Worm (Caenorhabditis elegans) whole organism, L2 larva: ENCODE measurements around the gene pes-8.

ENCODE experiments used
- C34F6.9 ChIP-seq: fragments of 150-350 bp; optimal IDR thresholded peaks from 2 replicates; lab custom pipeline; 2014; ENCODE audit warnings: missing biosample characterization, missing genetic modification characterization
- F13H6.1 ChIP-seq: sonication (generic microtip); optimal IDR thresholded peaks from 2 replicates; lab custom pipeline; 2016; ENCODE audit warnings: missing genetic modification characterization, missing compliant biosample characterization
- R02D3.7 ChIP-seq: fragments of 150-350 bp; optimal IDR thresholded peaks from 2 replicates; lab custom pipeline; 2014; ENCODE audit warnings: missing biosample characterization, missing genetic modification characterization
- Y55F3AM.14 ChIP-seq: fragments of 200-800 bp; sonication (Bioruptor generic); optimal IDR thresholded peaks from 2 replicates; lab custom pipeline; 2018; ENCODE audit warnings: mild to moderate bottlenecking, missing genetic modification characterization, missing compliant biosample characterization
- ZK546.5 ChIP-seq: sonication (generic microtip); optimal IDR thresholded peaks from 2 replicates; lab custom pipeline; 2017; ENCODE audit warnings: missing biosample characterization, missing genetic modification characterization
- alr-1 ChIP-seq: fragments of 150-350 bp; optimal IDR thresholded peaks from 2 replicates; lab custom pipeline; 2014; ENCODE audit warnings: missing biosample characterization, missing genetic modification characterization
- ama-1 ChIP-seq: fragments of 150-350 bp; optimal IDR thresholded peaks from 2 replicates; lab custom pipeline; 2018; ENCODE audit warnings: inconsistent platforms
- blmp-1 ChIP-seq: sonication (generic microtip); optimal IDR thresholded peaks from 2 replicates; lab custom pipeline; 2017; ENCODE audit warnings: missing genetic modification characterization, mild to moderate bottlenecking, missing compliant biosample characterization, antibody characterized with exemption, moderate library complexity; ENCODE audit not compliant: insufficient read depth
- crh-2 ChIP-seq: sonication (generic microtip); optimal IDR thresholded peaks from 2 replicates; lab custom pipeline; 2017; ENCODE audit warnings: missing biosample characterization, missing genetic modification characterization
- egl-27 ChIP-seq: sonication (generic microtip); optimal IDR thresholded peaks from 3 replicates; lab custom pipeline; 2017; ENCODE audit warnings: missing biosample characterization, missing genetic modification reagents, missing genetic modification characterization
- elt-1 ChIP-seq: fragments of 150-350 bp; optimal IDR thresholded peaks from 2 replicates; lab custom pipeline; 2014; ENCODE audit warnings: missing biosample characterization, missing genetic modification characterization
- elt-3 ChIP-seq: sonication (generic microtip); optimal IDR thresholded peaks from 2 replicates; lab custom pipeline; 2017; ENCODE audit warnings: missing biosample characterization, missing genetic modification characterization
- fos-1 ChIP-seq: fragments of 150-350 bp; optimal IDR thresholded peaks from 2 replicates; lab custom pipeline; 2014; ENCODE audit warnings: missing biosample characterization, missing genetic modification characterization
- gmeb-1 ChIP-seq: fragments of 150-350 bp; optimal IDR thresholded peaks from 2 replicates; lab custom pipeline; 2014; ENCODE audit warnings: missing biosample characterization, missing genetic modification characterization
- lin-11 ChIP-seq: fragments of 150-350 bp; sonication (generic microtip); optimal IDR thresholded peaks from 2 replicates; lab custom pipeline; 2014; ENCODE audit warnings: missing biosample characterization, missing genetic modification characterization, inconsistent platforms, mixed read lengths
- lin-13 ChIP-seq: fragments of 150-350 bp; optimal IDR thresholded peaks from 2 replicates; lab custom pipeline; 2014; ENCODE audit warnings: missing biosample characterization, missing genetic modification reagents, missing genetic modification characterization
- lsy-2 ChIP-seq, 2 experiments: fragments of 150-350 bp in 1 of 2; sonication (generic microtip) in 1 of 2; optimal IDR thresholded peaks; 2 replicates each; lab custom pipeline; 2014 to 2017; ENCODE audit warnings: missing biosample characterization in 2 of 2, missing genetic modification characterization in 2 of 2
- mdl-1 ChIP-seq, 2 experiments: fragments of 150-350 bp in 1 of 2; sonication (generic microtip) in 1 of 2; optimal IDR thresholded peaks; 2 replicates each; lab custom pipeline; 2017; ENCODE audit warnings: missing biosample characterization in 2 of 2, missing genetic modification characterization in 2 of 2
- nhr-10 ChIP-seq: sonication (generic microtip); optimal IDR thresholded peaks from 2 replicates; lab custom pipeline; 2017; ENCODE audit warnings: missing biosample characterization, missing genetic modification characterization
- nhr-11 ChIP-seq: fragments of 150-350 bp; optimal IDR thresholded peaks from 2 replicates; lab custom pipeline; 2014; ENCODE audit warnings: missing biosample characterization, missing genetic modification characterization
- nhr-12 ChIP-seq: fragments of 150-350 bp; optimal IDR thresholded peaks from 2 replicates; lab custom pipeline; 2014; ENCODE audit warnings: missing biosample characterization, missing genetic modification characterization
- nhr-129 ChIP-seq: fragments of 150-350 bp; optimal IDR thresholded peaks from 2 replicates; lab custom pipeline; 2014; ENCODE audit warnings: missing biosample characterization, missing genetic modification characterization
- nhr-21 ChIP-seq: fragments of 150-350 bp; optimal IDR thresholded peaks from 2 replicates; lab custom pipeline; 2014; ENCODE audit warnings: missing biosample characterization, missing genetic modification characterization
- nhr-237 ChIP-seq: fragments of 150-350 bp; optimal IDR thresholded peaks from 2 replicates; lab custom pipeline; 2014; ENCODE audit warnings: missing biosample characterization, missing genetic modification characterization
- nhr-6 ChIP-seq: fragments of 150-350 bp; optimal IDR thresholded peaks from 2 replicates; lab custom pipeline; 2014; ENCODE audit warnings: missing biosample characterization, missing genetic modification characterization
- nhr-77 ChIP-seq: fragments of 150-350 bp; optimal IDR thresholded peaks from 2 replicates; lab custom pipeline; 2014; ENCODE audit warnings: missing biosample characterization, missing genetic modification characterization
- peb-1 ChIP-seq: fragments of 150-350 bp; optimal IDR thresholded peaks from 2 replicates; lab custom pipeline; 2014; ENCODE audit warnings: missing biosample characterization, missing genetic modification characterization
- skn-1 ChIP-seq: sonication (generic microtip); optimal IDR thresholded peaks from 2 replicates; lab custom pipeline; 2017; ENCODE audit warnings: missing biosample characterization, missing genetic modification characterization
- sma-3 ChIP-seq: sonication (generic microtip); optimal IDR thresholded peaks from 2 replicates; lab custom pipeline; 2016; ENCODE audit warnings: missing genetic modification reagents, missing genetic modification characterization, missing compliant biosample characterization
- sma-9 ChIP-seq, 2 experiments: fragments of 150-350 bp in 1 of 2; sonication (generic microtip) in 1 of 2; optimal IDR thresholded peaks; 2 replicates each; lab custom pipeline; 2014 to 2016; ENCODE audit warnings: missing genetic modification characterization in 2 of 2, mild to moderate bottlenecking in 1 of 2, missing biosample characterization in 1 of 2, missing compliant biosample characterization in 1 of 2, missing genetic modification reagents in 1 of 2, moderate library complexity in 1 of 2
- snpc-4 ChIP-seq: fragments of 150-350 bp; optimal IDR thresholded peaks from 2 replicates; lab custom pipeline; 2014; ENCODE audit warnings: missing biosample characterization, missing genetic modification characterization
- unc-39 ChIP-seq: fragments of 150-350 bp; optimal IDR thresholded peaks from 2 replicates; lab custom pipeline; 2014; ENCODE audit warnings: missing biosample characterization, missing genetic modification characterization
- unc-62 ChIP-seq: fragments of 150-350 bp; optimal IDR thresholded peaks from 2 replicates; lab custom pipeline; 2014; ENCODE audit warnings: missing biosample characterization, missing genetic modification reagents, missing genetic modification characterization
- zag-1 ChIP-seq: fragments of 150-350 bp; optimal IDR thresholded peaks from 2 replicates; lab custom pipeline; 2014; ENCODE audit warnings: missing biosample characterization, missing genetic modification characterization
- ztf-1 ChIP-seq: fragments of 200-800 bp; sonication (Bioruptor generic); conservative IDR thresholded peaks from 2 replicates; pipeline ENCODE4 v1.3.6; 2022; ENCODE audit warnings: missing genetic modification characterization, missing compliant biosample characterization
- ztf-11 ChIP-seq: sonication (generic microtip); optimal IDR thresholded peaks from 2 replicates; lab custom pipeline; 2017; ENCODE audit warnings: missing biosample characterization, missing genetic modification characterization
- ztf-4 ChIP-seq: fragments of 150-350 bp; optimal IDR thresholded peaks from 2 replicates; lab custom pipeline; 2014; ENCODE audit warnings: missing biosample characterization, missing genetic modification characterization

pes-8 gene

ce11 chrX:9261626-9262189 is 10.1 kb downstream of the pes-8 start:
- TF ChIP-seq elt-1 (tag; lab: Kevin White, UChicago) (no peak), nhr-237 (tag; lab: Kevin White, UChicago) (no peak), unc-39 (tag; lab: Kevin White, UChicago) (no peak), skn-1 (tag; lab: Kevin White, UChicago) (no peak), nhr-10 (tag; lab: Kevin White, UChicago) (no peak), fos-1 (no peak), crh-2 (tag; lab: Kevin White, UChicago) (no peak), ztf-1 (GFP tag; lab: Robert Waterston, UW) (no peak), nhr-6 (tag; lab: Kevin White, UChicago) (no peak), blmp-1 (tag; lab: Kevin White, UChicago) (no peak), R02D3.7 (tag; lab: Kevin White, UChicago) (no peak), sma-9 (GFP tag; optimal IDR thresholded peaks at IDR 0.05; lab: Kevin White, UChicago) (no peak), sma-9 (tag; optimal IDR thresholded peaks at IDR 0.05; lab: Kevin White, UChicago) (no peak), nhr-12 (tag; lab: Kevin White, UChicago) (no peak), ama-1 (lab: Kevin White, UChicago) (no peak), egl-27 (tag; lab: Kevin White, UChicago) (no peak), lin-13 (GFP tag; lab: Kevin White, UChicago) (no peak), nhr-11 (tag; lab: Kevin White, UChicago) (no peak), elt-3 (tag; lab: Kevin White, UChicago) (no peak), alr-1 (tag; lab: Kevin White, UChicago) (no peak), ztf-4 (tag; lab: Kevin White, UChicago) (no peak)

ce11 chrX:9264231-9264630 is 12.6 kb downstream of the pes-8 start, which contains the start of gene F18G5.6:
Gene F18G5.6, minus strand, starts transcription at chrX:9264331.
- TF ChIP-seq nhr-11 (tag; lab: Kevin White, UChicago), result no peak
- TF ChIP-seq skn-1 (tag; lab: Kevin White, UChicago), result no peak
- TF ChIP-seq zag-1, result no peak
- no peak for TF ChIP-seq peb-1 (tag; lab: Kevin White, UChicago)
- no peak for TF ChIP-seq crh-2 (tag; lab: Kevin White, UChicago)
- no peak for TF ChIP-seq mdl-1 (tag; optimal IDR thresholded peaks at IDR 0.05; lab: Kevin White, UChicago)
- TF ChIP-seq nhr-10 (tag; lab: Kevin White, UChicago), result no peak

ce11 chrX:9264636-9265035 is 13.0 kb downstream of the pes-8 start:
- TF ChIP-seq fos-1 (peak; percentile 77), F13H6.1 (tag; lab: Kevin White, UChicago) (peak; percentile 76), ztf-11 (tag; lab: Kevin White, UChicago) (no peak), nhr-12 (tag; lab: Kevin White, UChicago) (no peak), nhr-237 (tag; lab: Kevin White, UChicago) (no peak), unc-62 (no peak), C34F6.9 (no peak), lin-11 (tag; lab: Kevin White, UChicago) (no peak), unc-39 (tag; lab: Kevin White, UChicago) (no peak), Y55F3AM.14 (GFP tag; lab: Kevin White, UChicago) (peak; percentile 24), nhr-21 (tag; lab: Kevin White, UChicago) (no peak), nhr-77 (tag; lab: Kevin White, UChicago) (no peak), gmeb-1 (peak; percentile 30), blmp-1 (tag; lab: Kevin White, UChicago) (no peak), snpc-4 (tag; lab: Kevin White, UChicago) (no peak), sma-3 (GFP tag; lab: Kevin White, UChicago) (peak; percentile 12), skn-1 (tag; lab: Kevin White, UChicago) (no peak), ztf-1 (GFP tag; lab: Robert Waterston, UW) (no peak), nhr-11 (tag; lab: Kevin White, UChicago) (no peak), nhr-129 (peak; percentile 29), crh-2 (tag; lab: Kevin White, UChicago) (peak; percentile 55), ZK546.5 (tag; lab: Kevin White, UChicago) (no peak), alr-1 (tag; lab: Kevin White, UChicago) (no peak), sma-9 (GFP tag; optimal IDR thresholded peaks at IDR 0.05; lab: Kevin White, UChicago) (peak; percentile 89), sma-9 (tag; optimal IDR thresholded peaks at IDR 0.05; lab: Kevin White, UChicago) (no peak), mdl-1 (tag; optimal IDR thresholded peaks at IDR 0.05; lab: Kevin White, UChicago) (peak in 1 of 2 experiments; percentile 46), lsy-2 (tag; optimal IDR thresholded peaks at IDR 0.05; lab: Kevin White, UChicago) (peak in 1 of 2 experiments; percentile 41)
